Worm (Caenorhabditis elegans) whole organism, L1 larva: ENCODE results near the gene smcr-8.

ENCODE experiments used
- C04F5.9 ChIP-seq: sonication (generic microtip); optimal IDR thresholded peaks from 2 replicates; lab custom pipeline; 2016; ENCODE audit warnings: missing genetic modification characterization, missing compliant biosample characterization
- C16A3.4 ChIP-seq: fragments of 150-350 bp; optimal IDR thresholded peaks from 2 replicates; lab custom pipeline; 2014; ENCODE audit warnings: missing biosample characterization, missing genetic modification characterization
- C34B4.2 ChIP-seq: sonication (generic microtip); optimal IDR thresholded peaks from 2 replicates; lab custom pipeline; 2017; ENCODE audit warnings: mild to moderate bottlenecking, missing genetic modification characterization, missing compliant biosample characterization
- F16B12.6 ChIP-seq: fragments of 150-350 bp; optimal IDR thresholded peaks from 2 replicates; lab custom pipeline; 2014; ENCODE audit warnings: missing biosample characterization, missing genetic modification characterization
- Y116A8C.19 ChIP-seq: sonication (generic microtip); optimal IDR thresholded peaks from 2 replicates; lab custom pipeline; 2016; ENCODE audit warnings: missing compliant biosample characterization, missing genetic modification characterization, borderline replicate concordance
- aly-2 ChIP-seq: fragments of 150-350 bp; optimal IDR thresholded peaks from 2 replicates; lab custom pipeline; 2014; ENCODE audit warnings: missing biosample characterization, missing genetic modification characterization
- ama-1 ChIP-seq: fragments of 150-350 bp; optimal IDR thresholded peaks from 2 replicates; lab custom pipeline; 2014
- ceh-63 ChIP-seq: fragments of 200-800 bp; sonication (Bioruptor generic); optimal IDR thresholded peaks from 2 replicates; lab custom pipeline; 2018; ENCODE audit warnings: mild to moderate bottlenecking, missing genetic modification characterization, missing compliant biosample characterization
- ceh-8 ChIP-seq: fragments of 200-800 bp; sonication (Bioruptor generic); optimal IDR thresholded peaks from 2 replicates; lab custom pipeline; 2018; ENCODE audit warnings: mild to moderate bottlenecking, missing genetic modification characterization, moderate library complexity, missing compliant biosample characterization
- ceh-82 ChIP-seq, 3 experiments: fragments of 150-350 bp in 1 of 3; sonication (generic microtip) in 2 of 3; optimal IDR thresholded peaks; 2 replicates each; lab custom pipeline; 2014 to 2017; ENCODE audit warnings: missing biosample characterization in 3 of 3, missing genetic modification characterization in 3 of 3
- ceh-88 ChIP-seq: fragments of 200-800 bp; sonication (Bioruptor generic); IDR thresholded peaks from 2 replicates; pipeline ENCODE4 v1.3.6; 2022; ENCODE audit warnings: missing genetic modification characterization, missing compliant biosample characterization
- ces-1 ChIP-seq: fragments of 150-350 bp; optimal IDR thresholded peaks from 2 replicates; lab custom pipeline; 2014; ENCODE audit warnings: missing biosample characterization, missing genetic modification reagents, missing genetic modification characterization
- dpl-1 ChIP-seq, 3 experiments: fragments of 150-350 bp in 2 of 3; sonication (generic microtip) in 1 of 3; optimal IDR thresholded peaks; 2 replicates each; lab custom pipeline; 2014 to 2017; ENCODE audit warnings: missing biosample characterization in 3 of 3, missing genetic modification characterization in 3 of 3, missing genetic modification reagents in 3 of 3
- dsc-1 ChIP-seq: sonication (generic microtip); optimal IDR thresholded peaks from 2 replicates; lab custom pipeline; 2016; ENCODE audit warnings: mild to moderate bottlenecking, missing genetic modification characterization, missing compliant biosample characterization
- efl-3 ChIP-seq: fragments of 200-800 bp; sonication (Bioruptor generic); optimal IDR thresholded peaks from 2 replicates; lab custom pipeline; 2018; ENCODE audit warnings: mild to moderate bottlenecking, missing genetic modification characterization, missing compliant biosample characterization
- egl-13 ChIP-seq: sonication (generic microtip); optimal IDR thresholded peaks from 2 replicates; lab custom pipeline; 2016; ENCODE audit warnings: missing genotype, missing genetic modification reagents, missing genetic modification characterization, missing compliant biosample characterization
- egl-27 ChIP-seq, 2 experiments: fragments of 150-350 bp in 1 of 2; sonication (generic microtip); optimal IDR thresholded peaks; 3 replicates each; lab custom pipeline; 2017 to 2018; ENCODE audit warnings: missing biosample characterization in 2 of 2, missing genetic modification characterization in 2 of 2, missing genetic modification reagents in 2 of 2
- elt-2 ChIP-seq: sonication (generic microtip); optimal IDR thresholded peaks from 2 replicates; lab custom pipeline; 2016; ENCODE audit warnings: missing genetic modification characterization, mild to moderate bottlenecking, inconsistent platforms, missing compliant biosample characterization, missing genetic modification reagents
- elt-3 ChIP-seq, 6 experiments: fragments of 150-350 bp in 1 of 6; sonication (generic microtip); optimal IDR thresholded peaks; 2 replicates each; lab custom pipeline; 2017 to 2018; ENCODE audit warnings: missing biosample characterization in 6 of 6, missing genetic modification characterization in 6 of 6, inconsistent platforms in 1 of 6
- ets-5 ChIP-seq: fragments of 200-800 bp; sonication (Bioruptor generic); IDR thresholded peaks from 2 replicates; pipeline ENCODE4 v1.3.6; 2022; ENCODE audit warnings: missing genetic modification characterization, missing compliant biosample characterization
- fos-1 ChIP-seq: fragments of 150-350 bp; optimal IDR thresholded peaks from 2 replicates; lab custom pipeline; 2014; ENCODE audit warnings: missing biosample characterization, missing genetic modification characterization
- grh-1 ChIP-seq: fragments of 200-800 bp; sonication (Bioruptor generic); IDR thresholded peaks from 2 replicates; pipeline ENCODE4 v1.3.6; 2022; ENCODE audit warnings: missing genetic modification reagents, missing genetic modification characterization, missing compliant biosample characterization
- hlh-17 ChIP-seq: fragments of 200-800 bp; sonication (Bioruptor generic); optimal IDR thresholded peaks from 2 replicates; lab custom pipeline; 2018; ENCODE audit warnings: missing genetic modification characterization, mild to moderate bottlenecking, missing compliant biosample characterization, moderate library complexity, borderline replicate concordance
- hlh-4 ChIP-seq: sonication (generic microtip); optimal IDR thresholded peaks from 2 replicates; lab custom pipeline; 2016; ENCODE audit warnings: mild to moderate bottlenecking, missing genetic modification characterization, missing compliant biosample characterization
- lin-13 ChIP-seq: fragments of 150-350 bp; optimal IDR thresholded peaks from 2 replicates; lab custom pipeline; 2014; ENCODE audit warnings: missing biosample characterization, missing genetic modification reagents, missing genetic modification characterization
- lin-15B ChIP-seq: fragments of 150-350 bp; sonication (generic microtip); optimal IDR thresholded peaks from 3 replicates; lab custom pipeline; 2014; ENCODE audit warnings: missing biosample characterization, missing genetic modification characterization
- lsy-2 ChIP-seq, 2 experiments: fragments of 150-350 bp; optimal IDR thresholded peaks; 2 replicates each; lab custom pipeline; 2014; ENCODE audit warnings: missing biosample characterization in 2 of 2, missing genetic modification characterization in 2 of 2
- mab-9 ChIP-seq: fragments of 200-800 bp; sonication (Bioruptor generic); IDR thresholded peaks from 2 replicates; pipeline ENCODE4 v1.3.6; 2022; ENCODE audit warnings: missing genetic modification reagents, missing genetic modification characterization, missing compliant biosample characterization
- mdl-1 ChIP-seq, 2 experiments: fragments of 150-350 bp; optimal IDR thresholded peaks; 2 replicates each; lab custom pipeline; 2014 to 2017; ENCODE audit warnings: missing biosample characterization in 2 of 2, missing genetic modification characterization in 2 of 2, inconsistent platforms in 1 of 2
- mep-1 ChIP-seq: fragments of 150-350 bp; optimal IDR thresholded peaks from 2 replicates; lab custom pipeline; 2014; ENCODE audit warnings: missing biosample characterization, missing genetic modification characterization
- nhr-11 ChIP-seq: fragments of 150-350 bp; optimal IDR thresholded peaks from 2 replicates; lab custom pipeline; 2014; ENCODE audit warnings: missing biosample characterization, missing genetic modification characterization
- nhr-12 ChIP-seq: sonication (generic microtip); optimal IDR thresholded peaks from 2 replicates; lab custom pipeline; 2017; ENCODE audit warnings: missing biosample characterization, missing genetic modification characterization
- nhr-19 ChIP-seq: fragments of 200-800 bp; sonication (Bioruptor generic); conservative IDR thresholded peaks from 2 replicates; pipeline ENCODE4 v1.3.6; 2022; ENCODE audit warnings: missing genetic modification characterization, missing compliant biosample characterization
- nhr-237 ChIP-seq: fragments of 150-350 bp; optimal IDR thresholded peaks from 2 replicates; lab custom pipeline; 2014; ENCODE audit warnings: missing biosample characterization, missing genetic modification characterization
- nhr-28 ChIP-seq: fragments of 150-350 bp; optimal IDR thresholded peaks from 2 replicates; lab custom pipeline; 2014; ENCODE audit warnings: missing biosample characterization, missing genetic modification characterization
- nhr-47 ChIP-seq: sonication (generic microtip); optimal IDR thresholded peaks from 2 replicates; lab custom pipeline; 2016; ENCODE audit warnings: mild to moderate bottlenecking, missing genetic modification characterization, moderate library complexity, missing compliant biosample characterization
- nhr-71 ChIP-seq: sonication (generic microtip); optimal IDR thresholded peaks from 2 replicates; lab custom pipeline; 2016; ENCODE audit warnings: mild to moderate bottlenecking, missing genetic modification characterization, moderate library complexity, missing compliant biosample characterization
- nhr-76 ChIP-seq: sonication (generic microtip); optimal IDR thresholded peaks from 2 replicates; lab custom pipeline; 2017; ENCODE audit warnings: missing biosample characterization, missing genetic modification characterization
- nhr-77 ChIP-seq: fragments of 150-350 bp; optimal IDR thresholded peaks from 2 replicates; lab custom pipeline; 2014; ENCODE audit warnings: missing biosample characterization, missing genetic modification characterization
- nhr-84 ChIP-seq: sonication (generic microtip); optimal IDR thresholded peaks from 2 replicates; lab custom pipeline; 2017; ENCODE audit warnings: missing biosample characterization, missing genetic modification characterization
- nhr-85 ChIP-seq: sonication (generic microtip); peaks from one replicate; lab custom pipeline; 2016; ENCODE audit warnings: missing genetic modification characterization, inconsistent platforms, missing compliant biosample characterization
- nhr-90 ChIP-seq: sonication (generic microtip); optimal IDR thresholded peaks from 2 replicates; lab custom pipeline; 2016; ENCODE audit warnings: mild to moderate bottlenecking, missing genetic modification characterization, missing compliant biosample characterization; ENCODE audit not compliant: poor library complexity
- rnt-1 ChIP-seq: sonication (generic microtip); optimal IDR thresholded peaks from 2 replicates; lab custom pipeline; 2016; ENCODE audit warnings: mild to moderate bottlenecking, missing genetic modification characterization, moderate library complexity, missing compliant biosample characterization
- skn-1 ChIP-seq: fragments of 150-350 bp; optimal IDR thresholded peaks from 2 replicates; lab custom pipeline; 2014; ENCODE audit warnings: missing biosample characterization, missing genetic modification characterization
- snu-23 ChIP-seq: sonication (generic microtip); optimal IDR thresholded peaks from 2 replicates; lab custom pipeline; 2016; ENCODE audit warnings: missing genetic modification characterization, missing compliant biosample characterization
- sup-37 ChIP-seq: fragments of 200-800 bp; sonication (Bioruptor generic); optimal IDR thresholded peaks from 2 replicates; lab custom pipeline; 2018; ENCODE audit warnings: mild to moderate bottlenecking, missing genetic modification characterization, missing compliant biosample characterization
- swsn-7 ChIP-seq: sonication (generic microtip); optimal IDR thresholded peaks from 2 replicates; lab custom pipeline; 2016; ENCODE audit warnings: missing genetic modification characterization, missing compliant biosample characterization
- unc-130 ChIP-seq: fragments of 150-350 bp; optimal IDR thresholded peaks from 2 replicates; lab custom pipeline; 2017; ENCODE audit warnings: missing biosample characterization, missing genetic modification characterization, inconsistent platforms
- unc-98 ChIP-seq: fragments of 200-800 bp; sonication (Bioruptor generic); IDR thresholded peaks from 2 replicates; pipeline ENCODE4 v1.3.6; 2022; ENCODE audit warnings: missing genetic modification characterization, missing compliant biosample characterization
- vab-15 ChIP-seq: sonication (generic microtip); optimal IDR thresholded peaks from 2 replicates; lab custom pipeline; 2017; ENCODE audit warnings: missing genotype, mild to moderate bottlenecking, missing genetic modification characterization, missing compliant biosample characterization
- zip-4 ChIP-seq: fragments of 200-800 bp; sonication (Bioruptor generic); optimal IDR thresholded peaks from 2 replicates; lab custom pipeline; 2018; ENCODE audit warnings: mild to moderate bottlenecking, missing genetic modification characterization, moderate library complexity, missing compliant biosample characterization

Gene smcr-8

ce11 chrIII:5024393-5024964 is 25.3 kb downstream of the smcr-8 start, which contains the start of gene pcf-11 (continued):
- TF ChIP-seq C16A3.4 (tag; lab: Kevin White, UChicago): peak; percentile 34
- peak; percentile 60 for TF ChIP-seq nhr-77 (tag; lab: Kevin White, UChicago)
- peak; percentile 28 for TF ChIP-seq lin-13 (GFP tag; lab: Kevin White, UChicago)
- TF ChIP-seq egl-27 (tag; optimal IDR thresholded peaks at IDR 0.05; lab: Kevin White, UChicago): no peak
- no peak for TF ChIP-seq nhr-12 (tag; lab: Kevin White, UChicago)
- peak; percentile 51 to 63 (median 55) for TF ChIP-seq dpl-1 (GFP tag; optimal IDR thresholded peaks at IDR 0.05; lab: Kevin White, UChicago)
- TF ChIP-seq egl-13 (tag; lab: Kevin White, UChicago): no peak
- TF ChIP-seq ets-5 (GFP tag; lab: Robert Waterston, UW): no peak
- TF ChIP-seq ceh-88 (GFP tag; lab: Robert Waterston, UW): no peak
- no peak for TF ChIP-seq elt-2 (tag; lab: Kevin White, UChicago)
- no peak for TF ChIP-seq efl-3 (GFP tag; lab: Kevin White, UChicago)
- no peak for TF ChIP-seq nhr-11
- TF ChIP-seq snu-23: peak; percentile 78
- TF ChIP-seq unc-130 (tag; lab: Kevin White, UChicago): no peak
- no peak for TF ChIP-seq mab-9 (GFP tag; lab: Robert Waterston, UW)
- peak; percentile 58 for TF ChIP-seq skn-1
- peak; percentile 41; the same call in 1 of the 2 replicates for TF ChIP-seq nhr-19 (GFP tag; lab: Robert Waterston, UW)
- TF ChIP-seq nhr-76 (tag; lab: Kevin White, UChicago): no peak
- peak in 2 of 6 experiments; percentile 5 to 8 for TF ChIP-seq elt-3 (tag; optimal IDR thresholded peaks at IDR 0.05; lab: Kevin White, UChicago)
- peak; percentile 33 for TF ChIP-seq mep-1 (tag; lab: Kevin White, UChicago)
- TF ChIP-seq ces-1 (GFP tag; lab: Kevin White, UChicago): no peak
- peak in 1 of 2 experiments; percentile 80 for TF ChIP-seq mdl-1 (tag; optimal IDR thresholded peaks at IDR 0.05; lab: Kevin White, UChicago)
- TF ChIP-seq Y116A8C.19 (tag; lab: Kevin White, UChicago): no peak
- no peak for TF ChIP-seq C04F5.9 (tag; lab: Kevin White, UChicago)
- no peak for TF ChIP-seq C34B4.2
- no peak for TF ChIP-seq lin-15B
- TF ChIP-seq unc-98 (GFP tag; lab: Robert Waterston, UW): no peak
- TF ChIP-seq ama-1 (lab: Kevin White, UChicago): peak; percentile 53
- TF ChIP-seq hlh-4 (tag; lab: Kevin White, UChicago): no peak
- TF ChIP-seq nhr-47 (tag; lab: Kevin White, UChicago): peak; percentile 47
- TF ChIP-seq F16B12.6 (tag; lab: Kevin White, UChicago): peak; percentile 35
- peak; percentile 36 for TF ChIP-seq nhr-90 (tag; lab: Kevin White, UChicago)
- no peak for TF ChIP-seq nhr-84 (tag; lab: Kevin White, UChicago)
- TF ChIP-seq ceh-8 (GFP tag; lab: Kevin White, UChicago): no peak
- TF ChIP-seq lsy-2 (tag; optimal IDR thresholded peaks at IDR 0.05; lab: Kevin White, UChicago): peak; percentile 43 to 78
- no peak for TF ChIP-seq hlh-17 (GFP tag; lab: Kevin White, UChicago)
- TF ChIP-seq fos-1: peak; percentile 15
- TF ChIP-seq grh-1 (GFP tag; lab: Robert Waterston, UW): no peak
- no peak for TF ChIP-seq sup-37 (GFP tag; lab: Kevin White, UChicago)
- TF ChIP-seq dsc-1 (tag; lab: Kevin White, UChicago): peak; percentile 25
- no peak for TF ChIP-seq nhr-237 (tag; lab: Kevin White, UChicago)

ce11 chrIII:5025136-5025629 is 26.0 kb downstream of the smcr-8 start:
- peak; percentile 34 for TF ChIP-seq rnt-1 (tag; lab: Kevin White, UChicago)
- TF ChIP-seq vab-15 (tag; lab: Kevin White, UChicago): peak; percentile 3
- TF ChIP-seq aly-2 (tag; lab: Kevin White, UChicago): no peak
- TF ChIP-seq C34B4.2: no peak
- TF ChIP-seq ceh-82 (tag; optimal IDR thresholded peaks at IDR 0.05; lab: Kevin White, UChicago): no peak
- peak; percentile 0 for TF ChIP-seq dsc-1 (tag; lab: Kevin White, UChicago)
- TF ChIP-seq nhr-76 (tag; lab: Kevin White, UChicago): no peak
- peak; percentile 34 for TF ChIP-seq elt-2 (tag; lab: Kevin White, UChicago)
- TF ChIP-seq nhr-28: no peak
- no peak for TF ChIP-seq unc-98 (GFP tag; lab: Robert Waterston, UW)
- peak; percentile 32 for TF ChIP-seq nhr-19 (GFP tag; lab: Robert Waterston, UW)
- TF ChIP-seq nhr-71 (tag; lab: Kevin White, UChicago): peak; percentile 72
- peak; percentile 22 for TF ChIP-seq swsn-7 (tag; lab: Kevin White, UChicago)
- TF ChIP-seq ceh-63 (GFP tag; lab: Kevin White, UChicago): no peak
- peak in 2 of 3 experiments; percentile 3 to 9 for TF ChIP-seq dpl-1 (GFP tag; optimal IDR thresholded peaks at IDR 0.05; lab: Kevin White, UChicago)
- no peak for TF ChIP-seq snu-23
- TF ChIP-seq zip-4 (GFP tag; lab: Kevin White, UChicago): peak; percentile 31
- peak; percentile 66 for TF ChIP-seq nhr-85
